Worm (Caenorhabditis elegans) whole organism, young adult: ENCODE measurements around the gene R05H10.7.

Source experiments
- B0019.2 ChIP-seq: fragments of 200-800 bp; sonication (Bioruptor generic); conservative IDR thresholded peaks from 2 replicates; pipeline ENCODE4 v1.3.6; 2022; ENCODE audit warnings: missing genetic modification reagents, missing genetic modification characterization, missing compliant biosample characterization
- B0035.1 ChIP-seq: sonication (generic microtip); optimal IDR thresholded peaks from 2 replicates; lab custom pipeline; 2016; ENCODE audit warnings: missing genetic modification characterization, mild to moderate bottlenecking, missing compliant biosample characterization, missing genotype, missing genetic modification reagents
- C06A6.2 ChIP-seq: fragments of 200-800 bp; sonication (Bioruptor generic); conservative IDR thresholded peaks from 2 replicates; pipeline ENCODE4 v1.3.6; 2022; ENCODE audit warnings: missing genetic modification characterization, missing compliant biosample characterization
- F37B4.10 ChIP-seq: fragments of 200-800 bp; sonication (Bioruptor generic); IDR thresholded peaks from 2 replicates; pipeline ENCODE4 v1.3.6; 2022; ENCODE audit warnings: missing genetic modification characterization, missing compliant biosample characterization
- F39B2.1 ChIP-seq: fragments of 200-800 bp; sonication (Bioruptor generic); IDR thresholded peaks from 2 replicates; pipeline ENCODE4 v1.3.6; 2022; ENCODE audit warnings: missing genetic modification reagents, missing genetic modification characterization, missing compliant biosample characterization
- F49E8.2 ChIP-seq: sonication (generic microtip); optimal IDR thresholded peaks from 3 replicates; lab custom pipeline; 2017; ENCODE audit warnings: missing genetic modification characterization, mild to moderate bottlenecking, missing compliant biosample characterization, antibody characterized with exemption, moderate library complexity; ENCODE audit not compliant: insufficient read depth
- F55B11.4 ChIP-seq: sonication (generic microtip); optimal IDR thresholded peaks from 2 replicates; lab custom pipeline; 2016; ENCODE audit warnings: missing compliant biosample characterization, missing genetic modification characterization, borderline replicate concordance; ENCODE audit not compliant: insufficient read depth
- F57A8.1 ChIP-seq: fragments of 200-800 bp; sonication (Bioruptor generic); optimal IDR thresholded peaks from 2 replicates; lab custom pipeline; 2018; ENCODE audit warnings: mild to moderate bottlenecking, missing genetic modification characterization, moderate library complexity, missing compliant biosample characterization
- Y53G8AR.9 ChIP-seq: fragments of 200-800 bp; sonication (Bioruptor generic); conservative IDR thresholded peaks from 2 replicates; pipeline ENCODE4 v1.3.6; 2022; ENCODE audit warnings: missing genetic modification reagents, missing genetic modification characterization, missing compliant biosample characterization
- Y95B8A.8 ChIP-seq: fragments of 200-800 bp; sonication (Bioruptor generic); IDR thresholded peaks from 2 replicates; pipeline ENCODE4 v1.3.6; 2022; ENCODE audit warnings: missing genetic modification reagents, missing genetic modification characterization, missing compliant biosample characterization
- ama-1 ChIP-seq, 3 experiments: fragments of 150-350 bp in 1 of 3; sonication (generic microtip) in 2 of 3; optimal IDR thresholded peaks; 2 replicates each; lab custom pipeline; 2014 to 2018; ENCODE audit warnings: missing biosample characterization in 2 of 3, missing genetic modification characterization in 2 of 3, missing genetic modification reagents in 2 of 3
- aptf-2 ChIP-seq: fragments of 200-800 bp; sonication (Bioruptor generic); conservative IDR thresholded peaks from 2 replicates; pipeline ENCODE4 v1.3.6; 2022; ENCODE audit warnings: missing genetic modification reagents, missing genetic modification characterization, missing compliant biosample characterization
- atf-7 ChIP-seq: sonication (generic microtip); optimal IDR thresholded peaks from 2 replicates; lab custom pipeline; 2017; ENCODE audit warnings: mild to moderate bottlenecking, missing genetic modification characterization, missing compliant biosample characterization
- attf-3 ChIP-seq: fragments of 200-800 bp; sonication (Bioruptor generic); conservative IDR thresholded peaks from 2 replicates; pipeline ENCODE4 v1.3.6; 2022; ENCODE audit warnings: missing genetic modification reagents, missing genetic modification characterization, missing compliant biosample characterization
- attf-5 ChIP-seq: fragments of 200-800 bp; sonication (Bioruptor generic); optimal IDR thresholded peaks from 2 replicates; lab custom pipeline; 2018; ENCODE audit warnings: mild to moderate bottlenecking, missing genetic modification characterization, missing compliant biosample characterization
- bed-2 ChIP-seq: fragments of 200-800 bp; sonication (Bioruptor generic); IDR thresholded peaks from 2 replicates; pipeline ENCODE4 v1.3.6; 2022; ENCODE audit warnings: missing genetic modification reagents, missing genetic modification characterization, missing compliant biosample characterization
- ccch-3 ChIP-seq: fragments of 200-800 bp; sonication (Bioruptor generic); optimal IDR thresholded peaks from 2 replicates; lab custom pipeline; 2018; ENCODE audit warnings: mild to moderate bottlenecking, missing genetic modification characterization, missing compliant biosample characterization
- cebp-2 ChIP-seq: fragments of 200-800 bp; sonication (Bioruptor generic); IDR thresholded peaks from 2 replicates; pipeline ENCODE4 v1.3.6; 2022; ENCODE audit warnings: missing genetic modification characterization, missing compliant biosample characterization
- ceh-91 ChIP-seq: fragments of 200-800 bp; sonication (Bioruptor generic); IDR thresholded peaks from 2 replicates; pipeline ENCODE4 v1.3.6; 2022; ENCODE audit warnings: missing genetic modification reagents, missing genetic modification characterization, missing compliant biosample characterization
- dox-1 ChIP-seq: fragments of 200-800 bp; sonication (Bioruptor generic); IDR thresholded peaks from 2 replicates; pipeline ENCODE4 v1.3.6; 2022; ENCODE audit warnings: missing genetic modification reagents, missing genetic modification characterization, missing compliant biosample characterization
- egl-44 ChIP-seq: fragments of 200-800 bp; sonication (Bioruptor generic); IDR thresholded peaks from 2 replicates; pipeline ENCODE4 v1.3.6; 2022; ENCODE audit warnings: missing genetic modification reagents, missing genetic modification characterization, missing compliant biosample characterization
- ekl-4 ChIP-seq: fragments of 200-800 bp; sonication (Bioruptor generic); IDR thresholded peaks from 2 replicates; pipeline ENCODE4 v1.3.6; 2022; ENCODE audit warnings: missing genetic modification reagents, missing genetic modification characterization, missing compliant biosample characterization
- hlh-12 ChIP-seq: sonication (generic microtip); optimal IDR thresholded peaks from 2 replicates; lab custom pipeline; 2016; ENCODE audit warnings: missing genetic modification characterization, missing compliant biosample characterization
- hmg-1.2 ChIP-seq: fragments of 200-800 bp; sonication (Bioruptor generic); IDR thresholded peaks from 2 replicates; pipeline ENCODE4 v1.3.6; 2022; ENCODE audit warnings: missing genetic modification reagents, missing genetic modification characterization, missing compliant biosample characterization
- hmg-20 ChIP-seq: fragments of 200-800 bp; sonication (Bioruptor generic); IDR thresholded peaks from 2 replicates; pipeline ENCODE4 v1.3.6; 2022; ENCODE audit warnings: missing genetic modification reagents, missing genetic modification characterization, missing compliant biosample characterization
- lin-35 ChIP-seq, 3 experiments: fragments of 150-350 bp in 2 of 3; sonication (generic microtip) in 1 of 3; optimal IDR thresholded peaks; 2 replicates each; lab custom pipeline; 2014 to 2018; ENCODE audit warnings: missing biosample characterization in 3 of 3, missing genetic modification characterization in 3 of 3, missing genetic modification reagents in 3 of 3
- madf-3 ChIP-seq: fragments of 200-800 bp; sonication (Bioruptor generic); IDR thresholded peaks from 2 replicates; pipeline ENCODE4 v1.3.6; 2022; ENCODE audit warnings: missing genetic modification reagents, missing genetic modification characterization, missing compliant biosample characterization
- madf-8 ChIP-seq: fragments of 200-800 bp; sonication (Bioruptor generic); conservative IDR thresholded peaks from 2 replicates; pipeline ENCODE4 v1.3.6; 2022; ENCODE audit warnings: missing genetic modification reagents, missing genetic modification characterization, missing compliant biosample characterization
- mes-4 ChIP-seq: sonication (generic microtip); optimal IDR thresholded peaks from 2 replicates; lab custom pipeline; 2016; ENCODE audit warnings: missing genotype, missing genetic modification characterization, missing compliant biosample characterization
- nfya-1 ChIP-seq: sonication (generic microtip); optimal IDR thresholded peaks from 2 replicates; lab custom pipeline; 2017; ENCODE audit warnings: antibody characterized with exemption, missing compliant biosample characterization, missing genetic modification characterization, borderline replicate concordance; ENCODE audit not compliant: insufficient read depth
- nhr-80 ChIP-seq: sonication (generic microtip); optimal IDR thresholded peaks from 2 replicates; lab custom pipeline; 2016; ENCODE audit warnings: missing genetic modification characterization, missing compliant biosample characterization
- nhr-90 ChIP-seq: sonication (generic microtip); optimal IDR thresholded peaks from 2 replicates; lab custom pipeline; 2016; ENCODE audit warnings: missing genotype, mild to moderate bottlenecking, missing genetic modification characterization, missing compliant biosample characterization
- pbrm-1 ChIP-seq: fragments of 200-800 bp; sonication (Bioruptor generic); IDR thresholded peaks from 2 replicates; pipeline ENCODE4 v1.3.6; 2022; ENCODE audit warnings: missing genetic modification reagents, missing genetic modification characterization, missing compliant biosample characterization
- pha-4 ChIP-seq: fragments of 150-350 bp; sonication (generic microtip); optimal IDR thresholded peaks from 2 replicates; lab custom pipeline; 2014; ENCODE audit warnings: missing biosample characterization, missing genetic modification reagents, missing genetic modification characterization
- repo-1 ChIP-seq: sonication (generic microtip); optimal IDR thresholded peaks from 2 replicates; lab custom pipeline; 2017; ENCODE audit warnings: mild to moderate bottlenecking, missing genetic modification characterization, missing compliant biosample characterization
- rpc-1 ChIP-seq, 2 experiments: fragments of 150-350 bp in 1 of 2; sonication (generic microtip) in 1 of 2; optimal IDR thresholded peaks; 2 replicates each; lab custom pipeline; 2014 to 2018; ENCODE audit warnings: missing biosample characterization in 1 of 2, missing genetic modification characterization in 1 of 2, missing genetic modification reagents in 1 of 2, missing genotype in 1 of 2
- sea-2 ChIP-seq: fragments of 200-800 bp; sonication (Bioruptor generic); IDR thresholded peaks from 2 replicates; pipeline ENCODE4 v1.3.6; 2022; ENCODE audit warnings: missing genetic modification characterization, missing compliant biosample characterization
- snpc-3.4 ChIP-seq: sonication (generic microtip); optimal IDR thresholded peaks from 2 replicates; lab custom pipeline; 2017; ENCODE audit warnings: missing genetic modification characterization, mild to moderate bottlenecking, missing compliant biosample characterization, antibody characterized with exemption, moderate library complexity, missing genotype, missing genetic modification reagents
- tbp1 ChIP-seq: fragments of 200-800 bp; sonication (Bioruptor generic); optimal IDR thresholded peaks from 2 replicates; lab custom pipeline; 2018; ENCODE audit warnings: mild to moderate bottlenecking, missing genetic modification characterization, missing compliant biosample characterization
- unc-130 ChIP-seq: sonication (generic microtip); optimal IDR thresholded peaks from 2 replicates; lab custom pipeline; 2016; ENCODE audit warnings: missing genetic modification reagents, missing genetic modification characterization, missing compliant biosample characterization
- ztf-18 ChIP-seq: sonication (generic microtip); optimal IDR thresholded peaks from 2 replicates; lab custom pipeline; 2016; ENCODE audit warnings: missing genotype, mild to moderate bottlenecking, missing genetic modification characterization, missing compliant biosample characterization
- ztf-25 ChIP-seq: fragments of 200-800 bp; sonication (Bioruptor generic); IDR thresholded peaks from 2 replicates; pipeline ENCODE4 v1.3.6; 2022; ENCODE audit warnings: missing genetic modification reagents, missing genetic modification characterization, missing compliant biosample characterization
- ztf-6 ChIP-seq: fragments of 200-800 bp; sonication (Bioruptor generic); IDR thresholded peaks from 2 replicates; pipeline ENCODE4 v1.3.6; 2022; ENCODE audit warnings: missing genetic modification reagents, missing genetic modification characterization, missing compliant biosample characterization

Gene R05H10.7

ce11 chrII:14892515-14892914, 37.2 kb downstream of the R05H10.7 start:
- TF ChIP-seq B0019.2 (GFP tag; lab: Robert Waterston, UW) (no peak), F37B4.10 (no peak), lin-35 (GFP tag; optimal IDR thresholded peaks at IDR 0.05; lab: Kevin White, UChicago) (no peak), hlh-12 (tag; lab: Kevin White, UChicago) (no peak), pbrm-1 (GFP tag; lab: Robert Waterston, UW) (no peak), Y53G8AR.9 (GFP tag; lab: Robert Waterston, UW) (no peak), snpc-3.4 (tag; lab: Kevin White, UChicago) (no peak), nhr-90 (tag; lab: Kevin White, UChicago) (no peak), ama-1 (optimal IDR thresholded peaks at IDR 0.05; lab: Kevin White, UChicago) (no peak), ama-1 (GFP tag; optimal IDR thresholded peaks at IDR 0.05; lab: Kevin White, UChicago) (no peak), ztf-25 (GFP tag; lab: Robert Waterston, UW) (no peak), B0035.1 (tag; lab: Kevin White, UChicago) (no peak), unc-130 (no peak), aptf-2 (no peak), mes-4 (tag; lab: Kevin White, UChicago) (no peak), F49E8.2 (tag; lab: Kevin White, UChicago) (no peak), sea-2 (GFP tag; lab: Robert Waterston, UW) (no peak), ztf-18 (no peak)

- TF ChIP-seq tbp1 (no peak), ceh-91 (GFP tag; lab: Robert Waterston, UW) (no peak)
Observed at ce11 chrII:14896503-14896902, 41.2 kb downstream of the R05H10.7 start.

- TF ChIP-seq cebp-2 (no peak), dox-1 (GFP tag; lab: Robert Waterston, UW) (no peak), snpc-3.4 (tag; lab: Kevin White, UChicago) (no peak), pbrm-1 (GFP tag; lab: Robert Waterston, UW) (no peak), madf-3 (no peak), F37B4.10 (no peak), hmg-20 (no peak), egl-44 (GFP tag; lab: Robert Waterston, UW) (no peak), ztf-6 (GFP tag; lab: Robert Waterston, UW) (no peak), tbp1 (no peak), atf-7 (tag; lab: Kevin White, UChicago) (no peak)
- TF ChIP-seq, all 124 proteins: peak for 0
Observed at ce11 chrII:14902193-14902592, 46.9 kb downstream of the R05H10.7 start, which contains the start of gene cog-1. TSS of gene cog-1 (plus strand) at chrII:14902493.

ce11 chrII:14903611-14904010, 48.3 kb downstream of the R05H10.7 start:
- TF ChIP-seq ccch-3 (GFP tag; lab: Kevin White, UChicago) (no peak), attf-3 (GFP tag; lab: Robert Waterston, UW) (no peak), sea-2 (GFP tag; lab: Robert Waterston, UW) (no peak), egl-44 (GFP tag; lab: Robert Waterston, UW) (no peak), repo-1 (tag; lab: Kevin White, UChicago) (no peak), hmg-1.2 (GFP tag; lab: Robert Waterston, UW) (no peak), ekl-4 (GFP tag; lab: Robert Waterston, UW) (no peak), C06A6.2 (no peak), F57A8.1 (GFP tag; lab: Kevin White, UChicago) (no peak), pha-4 (no peak), nhr-80 (tag; lab: Kevin White, UChicago) (no peak), Y95B8A.8 (GFP tag; lab: Robert Waterston, UW) (no peak), F39B2.1 (GFP tag; lab: Robert Waterston, UW) (no peak), rpc-1 (optimal IDR thresholded peaks at IDR 0.05; lab: Kevin White, UChicago) (no peak), rpc-1 (tag; optimal IDR thresholded peaks at IDR 0.05; lab: Kevin White, UChicago) (no peak), madf-8 (GFP tag; lab: Robert Waterston, UW) (no peak), F55B11.4 (tag; lab: Kevin White, UChicago) (no peak), hlh-12 (tag; lab: Kevin White, UChicago) (no peak), bed-2 (GFP tag; lab: Robert Waterston, UW) (no peak), attf-5 (GFP tag; lab: Kevin White, UChicago) (no peak), nfya-1 (tag; lab: Kevin White, UChicago) (no peak)
